Fruit fly (Drosophila melanogaster) whole organism, embryonic: ENCODE data around the gene CG7879.

ENCODE experiments used
- Ada2b ChIP-seq: fragments of 200-800 bp; sonication (Bioruptor generic); IDR thresholded peaks from 2 replicates; pipeline ENCODE4 v1.3.6; 2022; ENCODE audit warnings: missing biosample characterization, missing genetic modification characterization
- Bdp1 ChIP-seq: fragments of 200-800 bp; sonication (Bioruptor generic); optimal IDR thresholded peaks from 3 replicates; lab custom pipeline; 2016; ENCODE audit warnings: missing biosample characterization, missing genetic modification characterization
- CG10274 ChIP-seq: fragments of 200-800 bp; sonication (Bioruptor generic); optimal IDR thresholded peaks from 3 replicates; lab custom pipeline; 2017; ENCODE audit warnings: missing biosample characterization, mild to moderate bottlenecking, missing genetic modification characterization
- CG10565 ChIP-seq: fragments of 200-800 bp; sonication (Bioruptor generic); optimal IDR thresholded peaks from 3 replicates; lab custom pipeline; 2016; ENCODE audit warnings: missing biosample characterization, mild to moderate bottlenecking, missing genetic modification characterization
- CG10959 ChIP-seq: fragments of 200-800 bp; sonication (Bioruptor generic); IDR thresholded peaks from 2 replicates; pipeline ENCODE4 v1.3.6; 2022; ENCODE audit warnings: missing biosample characterization, missing genetic modification characterization
- CG11398 ChIP-seq: fragments of 200-800 bp; sonication (Bioruptor generic); optimal IDR thresholded peaks from 2 replicates; lab custom pipeline; 2016; ENCODE audit warnings: missing biosample characterization, missing genetic modification characterization
- CG11456 ChIP-seq: fragments of 200-800 bp; sonication (Bioruptor generic); IDR thresholded peaks from 3 replicates; pipeline ENCODE4 v1.3.6; 2022; ENCODE audit warnings: missing biosample characterization, missing genetic modification characterization
- CG11695 ChIP-seq: fragments of 200-800 bp; sonication (Bioruptor generic); IDR thresholded peaks from 3 replicates; pipeline ENCODE4 v1.3.6; 2022; ENCODE audit warnings: missing biosample characterization, missing genetic modification characterization
- CG12659 ChIP-seq: fragments of 200-800 bp; sonication (Bioruptor generic); optimal IDR thresholded peaks from 3 replicates; lab custom pipeline; 2017; ENCODE audit warnings: mild to moderate bottlenecking, missing biosample characterization, missing genetic modification reagents, missing genetic modification characterization
- CG13424 ChIP-seq: fragments of 200-800 bp; sonication (Bioruptor generic); optimal IDR thresholded peaks from 2 replicates; lab custom pipeline; 2019; ENCODE audit warnings: missing biosample characterization, mild to moderate bottlenecking, missing genetic modification characterization, moderate library complexity
- CG13775 ChIP-seq: fragments of 200-800 bp; sonication (Bioruptor generic); optimal IDR thresholded peaks from 3 replicates; lab custom pipeline; 2017; ENCODE audit warnings: missing biosample characterization, mild to moderate bottlenecking, missing genetic modification characterization
- CG14050 ChIP-seq: fragments of 200-800 bp; sonication (Bioruptor generic); IDR thresholded peaks from 3 replicates; pipeline ENCODE4 v1.3.6; 2022; ENCODE audit warnings: missing biosample characterization, missing genetic modification characterization
- CG15011 ChIP-seq: fragments of 200-800 bp; sonication (Bioruptor generic); optimal IDR thresholded peaks from 3 replicates; lab custom pipeline; 2018; ENCODE audit warnings: missing biosample characterization, mild to moderate bottlenecking, missing genetic modification characterization
- CG1603 ChIP-seq: fragments of 200-800 bp; sonication (Bioruptor generic); optimal IDR thresholded peaks from 2 replicates; lab custom pipeline; 2019; ENCODE audit warnings: missing biosample characterization, mild to moderate bottlenecking, missing genetic modification characterization, moderate library complexity
- CG16815 ChIP-seq: fragments of 200-800 bp; sonication (Bioruptor generic); optimal IDR thresholded peaks from 3 replicates; lab custom pipeline; 2017; ENCODE audit warnings: missing biosample characterization, mild to moderate bottlenecking, missing genetic modification characterization
- CG32532 ChIP-seq: fragments of 200-800 bp; sonication (Bioruptor generic); IDR thresholded peaks from 2 replicates; pipeline ENCODE4 v1.3.6; 2022; ENCODE audit warnings: missing biosample characterization, missing genetic modification characterization
- CG32767 ChIP-seq: fragments of 200-800 bp; sonication (Bioruptor generic); IDR thresholded peaks from 2 replicates; pipeline ENCODE4 v1.3.6; 2022; ENCODE audit warnings: missing biosample characterization, missing genetic modification characterization
- CG3838 ChIP-seq: fragments of 200-800 bp; sonication (Bioruptor generic); optimal IDR thresholded peaks from 3 replicates; lab custom pipeline; 2016; ENCODE audit warnings: missing biosample characterization, missing genetic modification characterization
- CG3847 ChIP-seq: fragments of 200-800 bp; sonication (Bioruptor generic); IDR thresholded peaks from 2 replicates; pipeline ENCODE4 v1.3.6; 2022; ENCODE audit warnings: missing biosample characterization, missing genetic modification characterization
- CG4328 ChIP-seq: fragments of 200-800 bp; sonication (Bioruptor generic); optimal IDR thresholded peaks from 3 replicates; lab custom pipeline; 2017; ENCODE audit warnings: missing biosample characterization, missing genetic modification reagents, missing genetic modification characterization
- CG5245 ChIP-seq: fragments of 200-800 bp; sonication (Bioruptor generic); optimal IDR thresholded peaks from 3 replicates; lab custom pipeline; 2016; ENCODE audit warnings: missing biosample characterization, missing genetic modification characterization
- CG6683 ChIP-seq: fragments of 200-800 bp; sonication (Bioruptor generic); optimal IDR thresholded peaks from 2 replicates; lab custom pipeline; 2017; ENCODE audit warnings: missing biosample characterization, mild to moderate bottlenecking, missing genetic modification characterization, missing genetic modification reagents
- Camta ChIP-seq: fragments of 200-800 bp; sonication (Bioruptor generic); optimal IDR thresholded peaks from 2 replicates; lab custom pipeline; 2016; ENCODE audit warnings: missing biosample characterization, missing genetic modification characterization
- Dek ChIP-seq: fragments of 200-800 bp; sonication (Bioruptor generic); optimal IDR thresholded peaks from 3 replicates; lab custom pipeline; 2019; ENCODE audit warnings: missing biosample characterization, mild to moderate bottlenecking, missing genetic modification characterization, moderate library complexity
- Fer2 ChIP-seq: fragments of 200-800 bp; sonication (Bioruptor generic); optimal IDR thresholded peaks from 2 replicates; lab custom pipeline; 2018; ENCODE audit warnings: missing biosample characterization, mild to moderate bottlenecking, missing genetic modification characterization, moderate library complexity
- Gug ChIP-seq: fragments of 200-800 bp; sonication (Bioruptor generic); IDR thresholded peaks from 4 replicates; pipeline ENCODE4 v1.3.6; 2022; ENCODE audit warnings: missing biosample characterization, missing genetic modification characterization
- H2.0 ChIP-seq: fragments of 200-800 bp; sonication (Bioruptor generic); IDR thresholded peaks from 2 replicates; pipeline ENCODE4 v1.3.6; 2022; ENCODE audit warnings: missing biosample characterization, missing genetic modification characterization
- HLH54F ChIP-seq: fragments of 200-800 bp; sonication (Bioruptor generic); optimal IDR thresholded peaks from 3 replicates; lab custom pipeline; 2016; ENCODE audit warnings: missing biosample characterization, missing genetic modification characterization
- Med ChIP-seq: fragments of 200-800 bp; sonication (Bioruptor generic); peaks from one replicate; lab custom pipeline; 2016; ENCODE audit warnings: missing biosample characterization, missing genetic modification characterization, mild to moderate bottlenecking, inconsistent platforms, moderate library complexity
- NfI ChIP-seq: fragments of 200-800 bp; sonication (Bioruptor generic); optimal IDR thresholded peaks from 3 replicates; lab custom pipeline; 2018; ENCODE audit warnings: missing biosample characterization, mild to moderate bottlenecking, missing genetic modification characterization, moderate library complexity
- Ravus ChIP-seq: fragments of 200-800 bp; sonication (Bioruptor generic); IDR thresholded peaks from 2 replicates; pipeline ENCODE4 v1.3.6; 2022; ENCODE audit warnings: missing biosample characterization, missing genetic modification characterization
- TFAM ChIP-seq: fragments of 200-800 bp; sonication (Bioruptor generic); optimal IDR thresholded peaks from 2 replicates; lab custom pipeline; 2017; ENCODE audit warnings: missing biosample characterization, missing genetic modification characterization, inconsistent platforms
- ash1 ChIP-seq: fragments of 200-800 bp; sonication (Bioruptor generic); optimal IDR thresholded peaks from 2 replicates; lab custom pipeline; 2018; ENCODE audit warnings: missing biosample characterization, mild to moderate bottlenecking, missing genetic modification characterization
- btn ChIP-seq: fragments of 200-800 bp; sonication (Bioruptor generic); optimal IDR thresholded peaks from 2 replicates; lab custom pipeline; 2016; ENCODE audit warnings: missing biosample characterization, missing genetic modification characterization
- cwo ChIP-seq: fragments of 200-800 bp; sonication (Bioruptor generic); optimal IDR thresholded peaks from 3 replicates; lab custom pipeline; 2017; ENCODE audit warnings: missing biosample characterization, missing genetic modification characterization, mild to moderate bottlenecking, moderate library complexity, missing genetic modification reagents
- da ChIP-seq: fragments of 200-800 bp; sonication (Bioruptor generic); optimal IDR thresholded peaks from 2 replicates; lab custom pipeline; 2016; ENCODE audit warnings: missing biosample characterization, missing genetic modification characterization
- dmrt11E ChIP-seq: fragments of 200-800 bp; sonication (Bioruptor generic); optimal IDR thresholded peaks from 3 replicates; lab custom pipeline; 2018; ENCODE audit warnings: missing biosample characterization, mild to moderate bottlenecking, missing genetic modification characterization, moderate library complexity
- en ChIP-seq: fragments of 200-800 bp; sonication (Bioruptor generic); optimal IDR thresholded peaks from 2 replicates; lab custom pipeline; 2016; ENCODE audit warnings: missing biosample characterization, missing genetic modification characterization
- gcm2 ChIP-seq: fragments of 200-800 bp; sonication (Bioruptor generic); optimal IDR thresholded peaks from 2 replicates; lab custom pipeline; 2016; ENCODE audit warnings: missing biosample characterization, missing genetic modification characterization
- jing ChIP-seq: fragments of 200-800 bp; sonication (Bioruptor generic); optimal IDR thresholded peaks from 2 replicates; lab custom pipeline; 2018; ENCODE audit warnings: missing biosample characterization, mild to moderate bottlenecking, missing genetic modification characterization
- lola ChIP-seq, 3 experiments: fragments of >200 bp in 2 of 3; fragments of 200-800 bp in 1 of 3; sonication (Bioruptor generic) in 1 of 3; optimal IDR thresholded peaks; 2 replicates each; lab custom pipeline; 2017 to 2019; ENCODE audit warnings: missing biosample characterization in 3 of 3, missing genetic modification characterization in 3 of 3, mild to moderate bottlenecking in 1 of 3, moderate library complexity in 1 of 3
- maf-S ChIP-seq: fragments of 200-800 bp; sonication (Bioruptor generic); optimal IDR thresholded peaks from 2 replicates; lab custom pipeline; 2016; ENCODE audit warnings: missing biosample characterization, missing genetic modification characterization
- mam ChIP-seq: fragments of 200-800 bp; sonication (Bioruptor generic); optimal IDR thresholded peaks from 3 replicates; lab custom pipeline; 2016; ENCODE audit warnings: missing biosample characterization, missing genetic modification characterization
- onecut ChIP-seq: fragments of 200-800 bp; sonication (Bioruptor generic); IDR thresholded peaks from 2 replicates; pipeline ENCODE4 v1.3.6; 2022; ENCODE audit warnings: missing biosample characterization, missing genetic modification characterization
- pros ChIP-seq: fragments of 200-800 bp; sonication (Bioruptor generic); optimal IDR thresholded peaks from 3 replicates; lab custom pipeline; 2019; ENCODE audit warnings: missing biosample characterization, mild to moderate bottlenecking, missing genetic modification characterization, moderate library complexity
- row ChIP-seq: fragments of 200-800 bp; sonication (Bioruptor generic); IDR thresholded peaks from 3 replicates; pipeline ENCODE4 v1.3.6; 2022; ENCODE audit warnings: missing biosample characterization, missing genetic modification characterization
- tna ChIP-seq: fragments of 200-800 bp; sonication (Bioruptor generic); IDR thresholded peaks from 2 replicates; pipeline ENCODE4 v1.3.6; 2022; ENCODE audit warnings: missing biosample characterization, missing genetic modification characterization; ENCODE audit not compliant: partially characterized antibody
- unpg ChIP-seq: fragments of 200-800 bp; sonication (Bioruptor generic); optimal IDR thresholded peaks from 3 replicates; lab custom pipeline; 2018; ENCODE audit warnings: missing biosample characterization, mild to moderate bottlenecking, missing genetic modification characterization, moderate library complexity
- vfl ChIP-seq: fragments of 200-800 bp; sonication (Bioruptor generic); optimal IDR thresholded peaks from 2 replicates; lab custom pipeline; 2016; ENCODE audit warnings: missing biosample characterization, missing genetic modification characterization
- zfh2 ChIP-seq: fragments of 200-800 bp; sonication (Bioruptor generic); optimal IDR thresholded peaks from 2 replicates; lab custom pipeline; 2016; ENCODE audit warnings: missing biosample characterization, missing genetic modification characterization

Gene CG7879

DNA sequence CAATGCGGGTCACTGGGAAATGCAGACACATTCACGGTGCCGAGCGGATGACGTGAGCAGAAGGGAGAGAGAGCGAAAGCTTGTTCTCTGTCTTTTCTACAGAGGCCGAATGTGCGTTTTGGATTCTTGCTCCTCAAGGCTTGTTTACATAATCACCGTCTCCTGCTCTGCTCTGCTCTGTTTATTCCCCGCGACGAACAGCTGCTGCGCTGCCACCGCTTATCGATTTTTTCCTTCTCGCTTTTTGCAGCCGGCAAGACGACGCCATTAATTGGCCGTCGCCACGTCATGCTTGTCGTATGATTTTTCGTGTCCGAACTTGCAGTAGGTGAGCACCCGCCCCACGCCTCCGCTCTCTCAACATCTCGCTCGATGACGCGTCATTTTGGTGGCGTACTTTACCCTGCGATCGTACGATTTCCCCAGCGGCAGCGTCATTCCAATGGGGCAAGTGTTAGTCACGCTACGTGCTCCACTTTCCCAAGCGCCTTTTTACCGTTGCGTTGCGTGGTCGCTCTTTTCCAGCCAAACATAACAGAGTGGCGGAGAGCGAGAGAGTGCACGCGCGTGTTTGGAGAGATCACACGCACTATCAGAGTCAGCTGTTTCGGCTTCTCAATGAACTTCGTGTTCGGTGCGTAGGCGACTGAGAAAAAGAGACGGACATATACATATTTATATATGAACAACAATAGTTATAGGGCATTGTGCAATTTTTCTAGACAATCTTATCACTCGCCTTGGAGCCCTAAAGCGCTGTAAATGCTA is 21.9 kb downstream of the CG7879 start (continued):
- TF ChIP-seq cwo (GFP tag; lab: Kevin White, UChicago): peak; percentile 76
- TF ChIP-seq btn (GFP tag; lab: Kevin White, UChicago): no peak
- TF ChIP-seq zfh2 (GFP tag; lab: Kevin White, UChicago): no peak
- no peak for TF ChIP-seq jing
- peak; percentile 27 for TF ChIP-seq CG13424 (tag; lab: Kevin White, UChicago)
- TF ChIP-seq CG32767 (GFP tag; lab: Robert Waterston, UW): no peak
- TF ChIP-seq da (GFP tag; lab: Kevin White, UChicago): no peak
- TF ChIP-seq CG5245 (GFP tag; lab: Kevin White, UChicago): no peak
- TF ChIP-seq CG1603 (tag; lab: Kevin White, UChicago): no peak
- no peak for TF ChIP-seq CG14050 (GFP tag; lab: Robert Waterston, UW)
- no peak for TF ChIP-seq unpg (GFP tag; lab: Kevin White, UChicago)
- TF ChIP-seq row (GFP tag; lab: Robert Waterston, UW): 0 out of 3 replicates have a peak, but pooled peaks have one; percentile 15
- no peak for TF ChIP-seq gcm2 (GFP tag; lab: Kevin White, UChicago)
- no peak for TF ChIP-seq CG12659 (GFP tag; lab: Kevin White, UChicago)
- TF ChIP-seq CG16815 (GFP tag; lab: Kevin White, UChicago): no peak
- TF ChIP-seq en (GFP tag; lab: Kevin White, UChicago): no peak
- no peak for TF ChIP-seq Dek (tag; lab: Kevin White, UChicago)
- no peak for TF ChIP-seq CG6683 (GFP tag; lab: Kevin White, UChicago)
- no peak for TF ChIP-seq maf-S
- TF ChIP-seq TFAM (GFP tag; lab: Kevin White, UChicago): no peak
- TF ChIP-seq mam (GFP tag; lab: Kevin White, UChicago): no peak
- TF ChIP-seq CG15011: no peak
- no peak for TF ChIP-seq CG11456 (GFP tag; lab: Robert Waterston, UW)
- no peak for TF ChIP-seq ash1 (GFP tag; lab: Kevin White, UChicago)
- no peak for TF ChIP-seq CG11695
- no peak for TF ChIP-seq CG3847 (GFP tag; lab: Robert Waterston, UW)
- TF ChIP-seq CG13775: no peak
- no peak for TF ChIP-seq lola (GFP tag; optimal IDR thresholded peaks at IDR 0.05; lab: Kevin White, UChicago)
- peak; percentile 79 for TF ChIP-seq pros
- TF ChIP-seq CG32532: 0 out of 2 replicates have a peak, but pooled peaks have one; percentile 4
- TF ChIP-seq HLH54F (GFP tag; lab: Kevin White, UChicago): no peak
- no peak for TF ChIP-seq tna (GFP tag; lab: Robert Waterston, UW)
- no peak for TF ChIP-seq CG10565 (GFP tag; lab: Kevin White, UChicago)
- TF ChIP-seq Ravus (GFP tag; lab: Robert Waterston, UW): no peak
- no peak for TF ChIP-seq NfI (GFP tag; lab: Kevin White, UChicago)
- no peak for TF ChIP-seq Bdp1
- TF ChIP-seq Ada2b (GFP tag; lab: Robert Waterston, UW): no peak
- no peak for TF ChIP-seq vfl (GFP tag; lab: Kevin White, UChicago)
- no peak for TF ChIP-seq CG4328 (GFP tag; lab: Kevin White, UChicago)
- no peak for TF ChIP-seq CG10959 (GFP tag; lab: Robert Waterston, UW)
- TF ChIP-seq Gug: no peak
- peak; percentile 75 for TF ChIP-seq Med
- peak; percentile 98 for TF ChIP-seq onecut (GFP tag; lab: Robert Waterston, UW)
- TF ChIP-seq CG10274: no peak
- no peak for TF ChIP-seq H2.0
- no peak for TF ChIP-seq CG3838 (GFP tag; lab: Kevin White, UChicago)
- no peak for TF ChIP-seq Camta (GFP tag; lab: Kevin White, UChicago)
- no peak for TF ChIP-seq dmrt11E (tag; lab: Kevin White, UChicago)
- TF ChIP-seq Fer2: no peak
- TF ChIP-seq CG11398: no peak
